Worm (Caenorhabditis elegans) whole organism, early embryonic: Measurements from ENCODE around the gene crb-1.

Experiments
- ama-1 ChIP-seq: fragments of 150-350 bp; optimal IDR thresholded peaks from 2 replicates; lab custom pipeline; 2014
- ceh-13 ChIP-seq: fragments of 200-800 bp; sonication (Bioruptor generic); optimal IDR thresholded peaks from 2 replicates; lab custom pipeline; 2018; ENCODE audit warnings: mild to moderate bottlenecking, missing genetic modification characterization, missing compliant biosample characterization
- ceh-36 ChIP-seq: sonication (generic microtip); optimal IDR thresholded peaks from 2 replicates; lab custom pipeline; 2016; ENCODE audit warnings: missing genetic modification characterization, inconsistent platforms, missing compliant biosample characterization
- ets-7 ChIP-seq: sonication (generic microtip); optimal IDR thresholded peaks from 2 replicates; lab custom pipeline; 2016; ENCODE audit warnings: missing genotype, missing genetic modification characterization, missing compliant biosample characterization
- sea-1 ChIP-seq: fragments of 200-800 bp; sonication (Bioruptor generic); conservative IDR thresholded peaks from 2 replicates; pipeline ENCODE4 v1.3.6; 2022; ENCODE audit warnings: missing genetic modification characterization, missing compliant biosample characterization
- tbx-11 ChIP-seq: fragments of 200-800 bp; sonication (Bioruptor generic); IDR thresholded peaks from 2 replicates; pipeline ENCODE4 v1.3.6; 2022; ENCODE audit warnings: missing genetic modification characterization, missing compliant biosample characterization
- tbx-37 ChIP-seq: fragments of 200-800 bp; sonication (Bioruptor generic); conservative IDR thresholded peaks from 2 replicates; pipeline ENCODE4 v1.3.6; 2022; ENCODE audit warnings: missing genetic modification reagents, missing genetic modification characterization, missing compliant biosample characterization

- TF ChIP-seq ceh-13 = no peak
- no peak for TF ChIP-seq ceh-36 (tag; lab: Kevin White, UChicago)
- TF ChIP-seq ets-7 (tag; lab: Kevin White, UChicago) = no peak
- TF ChIP-seq ama-1 = no peak
- no peak for TF ChIP-seq sea-1 (GFP tag; lab: Robert Waterston, UW)
- no peak for TF ChIP-seq tbx-11 (GFP tag; lab: Robert Waterston, UW)
- TF ChIP-seq tbx-37 = no peak
Observed at ce11 chrX:17420585-17421459, 7.0 kb upstream of the crb-1 start.
